Worm (Caenorhabditis elegans): ENCODE data around the gene spin-3.

spin-3 gene

DNA sequence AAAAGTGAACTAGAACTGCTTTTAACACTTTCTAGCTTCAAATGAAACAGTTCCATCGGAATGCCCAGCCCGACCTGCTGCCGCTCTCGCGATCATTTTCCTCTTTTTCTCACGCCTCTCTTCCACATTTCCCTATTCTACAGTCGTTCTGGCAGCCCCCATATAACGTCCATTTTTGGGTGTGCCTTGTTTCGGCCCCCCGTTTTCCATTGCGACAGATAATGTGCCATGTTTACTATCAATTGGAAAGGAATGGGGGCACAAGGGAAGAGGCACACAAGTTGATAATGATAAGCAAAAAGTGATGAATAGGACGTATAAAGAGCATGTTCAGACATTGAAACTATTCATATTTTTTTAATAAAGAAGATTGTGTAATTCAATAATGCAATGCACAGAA is 29.0 kb downstream of the spin-3 start (continued):
- TF ChIP-seq snpc-1.3 (tag; optimal IDR thresholded peaks at IDR 0.05; ENCODE audit: insufficient read depth): no peak
- no peak for TF ChIP-seq nfya-2 (GFP tag; IDR thresholded peaks at IDR 0.05)
- TF ChIP-seq tlf-1 (GFP tag; optimal IDR thresholded peaks at IDR 0.05): no peak
- TF ChIP-seq rcor-1 (GFP tag; IDR thresholded peaks at IDR 0.05): no peak
- no peak for TF ChIP-seq bed-1 (GFP tag; IDR thresholded peaks at IDR 0.05)
- TF ChIP-seq madf-6 (GFP tag; IDR thresholded peaks at IDR 0.05): no peak
- no peak for TF ChIP-seq aptf-2 (GFP tag; conservative IDR thresholded peaks at IDR 0.05)
- TF ChIP-seq cebp-2 (GFP tag; IDR thresholded peaks at IDR 0.05): no peak
- peak; percentile 16 for TF ChIP-seq chd-7 (tag; optimal IDR thresholded peaks at IDR 0.05)
- no peak for TF ChIP-seq lin-26 (GFP tag; IDR thresholded peaks at IDR 0.05)
- TF ChIP-seq ekl-4 (GFP tag; IDR thresholded peaks at IDR 0.05): no peak
- TF ChIP-seq die-1 (tag; optimal IDR thresholded peaks at IDR 0.05): no peak
- peak; percentile 82 for TF ChIP-seq dox-1 (GFP tag; IDR thresholded peaks at IDR 0.05)
- 0 out of 2 replicates have a peak, but pooled peaks have one; percentile 64 for TF ChIP-seq Y56A3A.18 (GFP tag; IDR thresholded peaks at IDR 0.05)
- TF ChIP-seq T26A5.8 (tag; optimal IDR thresholded peaks at IDR 0.05): no peak
- TF ChIP-seq madf-3 (GFP tag; IDR thresholded peaks at IDR 0.05): no peak
- no peak for TF ChIP-seq attf-6 (GFP tag; IDR thresholded peaks at IDR 0.05)
- peak; percentile 61; the same call in 1 of the 2 replicates for TF ChIP-seq egl-44 (GFP tag; IDR thresholded peaks at IDR 0.05)
- no peak for TF ChIP-seq ceh-27 (GFP tag; optimal IDR thresholded peaks at IDR 0.05)
- no peak for TF ChIP-seq attf-5 (GFP tag; optimal IDR thresholded peaks at IDR 0.05)
- TF ChIP-seq egl-18 (GFP tag; IDR thresholded peaks at IDR 0.05): no peak
- no peak for TF ChIP-seq somi-1 (GFP tag; optimal IDR thresholded peaks at IDR 0.05)
- no peak for TF ChIP-seq B0035.1 (tag; optimal IDR thresholded peaks at IDR 0.05)
- no peak for TF ChIP-seq dpl-1 (GFP tag; optimal IDR thresholded peaks at IDR 0.05)
- TF ChIP-seq ztf-26 (tag; optimal IDR thresholded peaks at IDR 0.05): peak; percentile 23
- TF ChIP-seq tbp1 (GFP tag; optimal IDR thresholded peaks at IDR 0.05): peak; percentile 52
- no peak for TF ChIP-seq let-526 (GFP tag; IDR thresholded peaks at IDR 0.05)
- no peak for TF ChIP-seq C06A6.2 (GFP tag; conservative IDR thresholded peaks at IDR 0.05)
- TF ChIP-seq zim-3 (tag; optimal IDR thresholded peaks at IDR 0.05): no peak
- no peak for TF ChIP-seq nfyb-1 (GFP tag; IDR thresholded peaks at IDR 0.05)
- TF ChIP-seq F33H1.4 (GFP tag; IDR thresholded peaks at IDR 0.05): no peak
- TF ChIP-seq cebp-1 (GFP tag; IDR thresholded peaks at IDR 0.05): peak; percentile 49; the same call in 1 of the 2 replicates
- no peak for TF ChIP-seq cebp-1 (tag; optimal IDR thresholded peaks at IDR 0.05)
- TF ChIP-seq lag-1 (GFP tag; IDR thresholded peaks at IDR 0.05): no peak
- TF ChIP-seq mes-4 (tag; optimal IDR thresholded peaks at IDR 0.05): no peak
- no peak for TF ChIP-seq ceh-91 (GFP tag; IDR thresholded peaks at IDR 0.05)
- TF ChIP-seq F37B4.10 (GFP tag; IDR thresholded peaks at IDR 0.05): no peak
- no peak for TF ChIP-seq lsy-27 (tag; optimal IDR thresholded peaks at IDR 0.05; ENCODE audit: borderline replicate concordance, insufficient read depth)
- TF ChIP-seq mcd-1 (GFP tag; IDR thresholded peaks at IDR 0.05): no peak
- TF ChIP-seq nhr-120 (GFP tag; IDR thresholded peaks at IDR 0.05): no peak
- peak; percentile 11; the same call in 1 of the 2 replicates for TF ChIP-seq egrh-3 (GFP tag; IDR thresholded peaks at IDR 0.05)
- TF ChIP-seq hrde-1 (tag; optimal IDR thresholded peaks at IDR 0.05; ENCODE audit: borderline replicate concordance): no peak
- TF ChIP-seq ztf-18 (tag; optimal IDR thresholded peaks at IDR 0.05): no peak
- no peak for TF ChIP-seq pbrm-1 (GFP tag; IDR thresholded peaks at IDR 0.05)
- no peak for TF ChIP-seq nhr-179 (tag; optimal IDR thresholded peaks at IDR 0.05)

Data from whole organism, young adult.